Fruit fly (Drosophila melanogaster) whole organism, pupa: ENCODE measurements around the gene PIP82.

Source experiments
- CG10348 ChIP-seq: fragments of 200-800 bp; sonication (Bioruptor generic); IDR thresholded peaks from 2 replicates; pipeline ENCODE4 v1.3.6; 2022; ENCODE audit warnings: missing biosample characterization, missing genetic modification characterization
- CG12605 ChIP-seq: fragments of 200-800 bp; sonication (Bioruptor generic); IDR thresholded peaks from 2 replicates; pipeline ENCODE4 v1.3.6; 2022; ENCODE audit warnings: missing biosample characterization, missing genetic modification characterization
- CG13204 ChIP-seq: fragments of 200-800 bp; sonication (Bioruptor generic); optimal IDR thresholded peaks from 2 replicates; lab custom pipeline; 2018; ENCODE audit warnings: missing biosample characterization, mild to moderate bottlenecking, missing genetic modification characterization, moderate library complexity
- CG14655 ChIP-seq: fragments of 200-800 bp; sonication (Bioruptor generic); optimal IDR thresholded peaks from 3 replicates; lab custom pipeline; 2017; ENCODE audit warnings: mild to moderate bottlenecking, missing biosample characterization, missing genetic modification reagents, missing genetic modification characterization
- CG15710 ChIP-seq: fragments of 200-800 bp; sonication (Bioruptor generic); optimal IDR thresholded peaks from 2 replicates; lab custom pipeline; 2018; ENCODE audit warnings: missing biosample characterization, mild to moderate bottlenecking, missing genetic modification characterization, moderate library complexity
- CG17806 ChIP-seq: fragments of 200-800 bp; sonication (Bioruptor generic); optimal IDR thresholded peaks from 2 replicates; lab custom pipeline; 2018; ENCODE audit warnings: missing biosample characterization, mild to moderate bottlenecking, missing genetic modification characterization, moderate library complexity
- CG32121 ChIP-seq: fragments of 200-800 bp; sonication (Bioruptor generic); IDR thresholded peaks from 2 replicates; pipeline ENCODE4 v1.3.6; 2022; ENCODE audit warnings: missing biosample characterization, missing genetic modification characterization
- CG34367 ChIP-seq: fragments of 200-800 bp; sonication (Bioruptor generic); optimal IDR thresholded peaks from 2 replicates; lab custom pipeline; 2018; ENCODE audit warnings: missing biosample characterization, mild to moderate bottlenecking, missing genetic modification characterization
- CG4496 ChIP-seq: fragments of 200-800 bp; sonication (Bioruptor generic); IDR thresholded peaks from 3 replicates; pipeline ENCODE4 v1.3.6; 2022; ENCODE audit warnings: missing biosample characterization, missing genetic modification characterization
- CG8159 ChIP-seq: fragments of 200-800 bp; sonication (Bioruptor generic); optimal IDR thresholded peaks from 3 replicates; lab custom pipeline; 2018; ENCODE audit warnings: missing biosample characterization, mild to moderate bottlenecking, missing genetic modification characterization, moderate library complexity
- CG8301 ChIP-seq: fragments of 200-800 bp; sonication (Bioruptor generic); optimal IDR thresholded peaks from 2 replicates; lab custom pipeline; 2018; ENCODE audit warnings: missing biosample characterization, mild to moderate bottlenecking, missing genetic modification characterization
- D1 ChIP-seq: fragments of 200-800 bp; sonication (Bioruptor generic); optimal IDR thresholded peaks from 2 replicates; lab custom pipeline; 2018; ENCODE audit warnings: missing biosample characterization, mild to moderate bottlenecking, missing genetic modification characterization, moderate library complexity
- Ets98B ChIP-seq: fragments of 200-800 bp; sonication (Bioruptor generic); IDR thresholded peaks from 2 replicates; pipeline ENCODE4 v1.3.6; 2022; ENCODE audit warnings: missing biosample characterization, missing genetic modification characterization
- Pif1A ChIP-seq: fragments of 200-800 bp; sonication (Bioruptor generic); optimal IDR thresholded peaks from 3 replicates; lab custom pipeline; 2016; ENCODE audit warnings: missing biosample characterization, missing genetic modification characterization
- Pif1B ChIP-seq: fragments of 200-800 bp; sonication (Bioruptor generic); optimal IDR thresholded peaks from 3 replicates; lab custom pipeline; 2016; ENCODE audit warnings: missing biosample characterization, missing genetic modification characterization
- Snoo ChIP-seq: fragments of 200-800 bp; sonication (Bioruptor generic); optimal IDR thresholded peaks from 3 replicates; lab custom pipeline; 2017; ENCODE audit warnings: missing biosample characterization, mild to moderate bottlenecking, missing genetic modification characterization, inconsistent platforms
- fd96Ca ChIP-seq: fragments of 200-800 bp; sonication (Bioruptor generic); IDR thresholded peaks from 3 replicates; pipeline ENCODE4 v1.3.6; 2022; ENCODE audit warnings: missing biosample characterization, missing genetic modification characterization
- gl ChIP-seq: fragments of 200-800 bp; sonication (Bioruptor generic); optimal IDR thresholded peaks from 2 replicates; lab custom pipeline; 2018; ENCODE audit warnings: missing biosample characterization, mild to moderate bottlenecking, missing genetic modification characterization
- rn ChIP-seq: fragments of 200-800 bp; sonication (Bioruptor generic); IDR thresholded peaks from 2 replicates; pipeline ENCODE4 v1.3.6; 2022; ENCODE audit warnings: missing biosample characterization, missing genetic modification characterization

Gene PIP82

DNA sequence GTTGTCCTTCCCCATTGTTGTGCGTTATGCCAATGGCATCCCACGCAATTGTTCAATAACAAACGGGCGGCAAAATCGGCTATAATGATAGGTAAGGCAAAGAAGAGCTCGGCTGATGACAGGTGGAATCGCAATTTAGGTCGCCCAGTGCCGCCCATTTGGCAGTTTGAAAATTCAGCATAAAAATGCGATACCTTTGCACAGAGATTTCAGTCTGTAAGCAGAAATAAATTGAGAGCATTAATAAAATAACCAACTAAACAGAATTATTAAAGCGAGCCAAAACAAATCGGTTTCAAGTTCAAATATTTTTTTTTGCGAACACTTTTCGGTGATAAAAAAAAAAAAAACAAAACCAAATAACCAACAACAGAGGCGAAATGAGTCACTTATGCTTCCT, 45.8 kb downstream of the PIP82 start, which contains the start of gene CG33223:
CG33223 (minus strand) TSS at position 215 of the 400 bp plus-strand sequence.
- TF ChIP-seq CG13204 (GFP tag; lab: Kevin White, UChicago) (no peak), CG10348 (no peak)
- TF ChIP-seq, all 21 proteins: peak for 0

DNA sequence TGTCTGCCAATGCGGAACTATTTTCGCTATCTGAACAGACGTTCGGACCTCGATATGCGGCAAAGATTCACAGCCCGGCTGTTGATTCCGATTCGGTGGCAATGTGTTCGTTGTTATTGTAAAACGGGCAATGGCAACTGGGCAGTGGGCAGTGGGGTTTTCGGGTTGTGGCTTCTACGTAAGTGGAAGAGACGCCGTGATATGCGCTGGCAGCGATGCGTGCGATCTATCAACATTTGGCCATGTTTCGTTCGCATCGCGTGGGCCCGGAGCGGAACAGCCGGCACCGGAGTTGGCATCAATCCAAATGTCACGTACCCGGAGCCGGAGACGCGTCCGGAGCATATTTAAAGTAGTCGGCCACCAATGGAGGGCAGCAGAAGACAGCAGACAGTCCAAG, 48.0 kb downstream of the PIP82 start, which contains the start of gene Cp38:
Cp38 (plus strand) TSS at position 376 of the 400 bp plus-strand sequence.
- no peak for TF ChIP-seq CG32121
- TF ChIP-seq Pif1B (GFP tag; lab: Kevin White, UChicago): no peak
- TF ChIP-seq rn: no peak
- TF ChIP-seq CG13204 (GFP tag; lab: Kevin White, UChicago): no peak
- no peak for TF ChIP-seq Ets98B (GFP tag; lab: Robert Waterston, UW)
- TF ChIP-seq CG8301 (tag; lab: Kevin White, UChicago): no peak

DNA sequence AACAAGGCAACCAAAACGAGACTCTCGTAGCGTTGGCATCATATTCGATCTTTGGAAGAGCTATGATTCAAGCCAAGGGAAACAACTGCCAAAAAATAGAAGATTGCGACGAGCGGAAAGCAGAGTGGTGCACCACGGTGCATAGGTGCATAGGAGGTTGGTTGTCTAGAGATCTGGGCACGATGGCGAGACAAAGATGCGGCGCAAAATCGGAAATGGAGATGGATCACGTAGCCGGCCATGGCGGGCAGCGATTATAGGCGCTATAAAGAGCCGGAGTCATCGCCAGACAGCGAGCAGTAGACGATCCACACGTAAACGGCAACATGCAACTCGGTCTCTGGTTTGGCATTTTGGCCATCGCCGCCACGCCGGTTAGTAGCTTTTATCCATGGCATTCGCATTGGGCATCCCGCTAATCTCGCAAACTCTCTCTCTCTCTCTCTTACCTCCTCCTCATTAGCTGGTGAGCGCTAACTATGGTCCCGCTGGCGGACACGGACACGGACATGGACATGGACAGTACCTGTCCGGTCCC, 50.4 kb downstream of the PIP82 start, which contains the start of gene Cp36:
Cp36 (plus strand) TSS at position 289 of the 538 bp plus-strand sequence.
- TF ChIP-seq CG15710 (tag; lab: Kevin White, UChicago): no peak
- TF ChIP-seq CG32121: no peak
- no peak for TF ChIP-seq CG14655
- TF ChIP-seq CG8301 (tag; lab: Kevin White, UChicago): no peak
- no peak for TF ChIP-seq CG8159 (tag; lab: Kevin White, UChicago)
- TF ChIP-seq Snoo (tag; lab: Kevin White, UChicago): no peak
- TF ChIP-seq Ets98B (GFP tag; lab: Robert Waterston, UW): no peak
- TF ChIP-seq gl (tag; lab: Kevin White, UChicago): no peak
- no peak for TF ChIP-seq CG34367 (tag; lab: Kevin White, UChicago)
- TF ChIP-seq CG12605 (GFP tag; lab: Robert Waterston, UW): no peak

- no peak for TF ChIP-seq CG8301 (tag; lab: Kevin White, UChicago)
- TF ChIP-seq CG14655: no peak
- TF ChIP-seq Pif1A (GFP tag; lab: Kevin White, UChicago): no peak
- no peak for TF ChIP-seq fd96Ca
- no peak for TF ChIP-seq CG8159 (tag; lab: Kevin White, UChicago)
- no peak for TF ChIP-seq D1 (tag; lab: Kevin White, UChicago)
- no peak for TF ChIP-seq CG12605 (GFP tag; lab: Robert Waterston, UW)
- TF ChIP-seq Pif1B (GFP tag; lab: Kevin White, UChicago): no peak
Observed at dm6 chrX:8476817-8477216, 52.7 kb downstream of the PIP82 start, which contains the start of gene Cp7Fc. Cp7Fc (plus strand) TSS chrX:8477117.

DNA sequence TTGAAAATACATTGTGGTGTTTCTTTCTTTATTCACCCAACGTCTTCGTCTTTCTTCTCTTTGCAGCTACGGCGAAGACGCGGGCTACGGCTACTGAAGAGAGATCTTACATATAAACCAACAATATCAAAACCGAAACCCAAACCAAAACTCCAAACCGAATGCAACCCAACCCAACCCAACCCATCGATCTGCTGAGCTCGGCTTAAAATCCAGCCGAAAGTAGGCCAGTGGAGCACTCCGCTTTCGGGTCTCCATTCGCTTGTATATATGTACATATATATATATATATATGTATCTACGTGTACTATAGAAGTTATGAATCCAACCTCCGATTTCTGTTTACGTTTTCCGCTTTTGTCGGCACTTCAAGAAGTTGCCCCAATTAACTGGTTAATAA, 53.8 kb downstream of the PIP82 start:
- no peak for TF ChIP-seq Pif1A (GFP tag; lab: Kevin White, UChicago)
- TF ChIP-seq CG8301 (tag; lab: Kevin White, UChicago): no peak
- no peak for TF ChIP-seq CG34367 (tag; lab: Kevin White, UChicago)
- TF ChIP-seq CG17806 (tag; lab: Kevin White, UChicago): no peak
- TF ChIP-seq CG4496: no peak
- no peak for TF ChIP-seq CG12605 (GFP tag; lab: Robert Waterston, UW)
- TF ChIP-seq gl (tag; lab: Kevin White, UChicago): no peak
- no peak for TF ChIP-seq CG15710 (tag; lab: Kevin White, UChicago)
